Fruit fly (Drosophila melanogaster) whole organism, embryonic: Measurements from ENCODE around the gene fzy.

ENCODE experiments used
- Aef1 ChIP-seq: fragments of 200-800 bp; sonication (Bioruptor generic); IDR thresholded peaks from 3 replicates; pipeline ENCODE4 v1.3.6; 2022; ENCODE audit warnings: missing biosample characterization, missing genetic modification characterization
- Asciz ChIP-seq: fragments of 200-800 bp; sonication (Bioruptor generic); optimal IDR thresholded peaks from 2 replicates; lab custom pipeline; 2017; ENCODE audit warnings: missing biosample characterization, mild to moderate bottlenecking, missing genetic modification characterization, missing genetic modification reagents
- Atf6 ChIP-seq: fragments of 200-800 bp; sonication (Bioruptor generic); IDR thresholded peaks from 2 replicates; pipeline ENCODE4 v1.3.6; 2022; ENCODE audit warnings: missing biosample characterization, missing genetic modification characterization
- BEAF-32 ChIP-seq: fragments of 200-800 bp; sonication (Bioruptor generic); optimal IDR thresholded peaks from 3 replicates; lab custom pipeline; 2017; ENCODE audit warnings: missing biosample characterization, missing genetic modification characterization, mild to moderate bottlenecking, moderate library complexity, missing genetic modification reagents
- C15 ChIP-seq: fragments of 200-800 bp; sonication (Bioruptor generic); IDR thresholded peaks from 3 replicates; pipeline ENCODE4 v1.3.6; 2022; ENCODE audit warnings: missing biosample characterization, missing genetic modification characterization
- CG10366 ChIP-seq: fragments of 200-800 bp; sonication (Bioruptor generic); IDR thresholded peaks from 2 replicates; pipeline ENCODE4 v1.3.6; 2022; ENCODE audit warnings: missing biosample characterization, missing genetic modification characterization
- CG10431 ChIP-seq: fragments of 200-800 bp; sonication (Bioruptor generic); optimal IDR thresholded peaks from 3 replicates; lab custom pipeline; 2018; ENCODE audit warnings: missing biosample characterization, mild to moderate bottlenecking, missing genetic modification characterization
- CG11695 ChIP-seq: fragments of 200-800 bp; sonication (Bioruptor generic); IDR thresholded peaks from 3 replicates; pipeline ENCODE4 v1.3.6; 2022; ENCODE audit warnings: missing biosample characterization, missing genetic modification characterization
- CG14050 ChIP-seq: fragments of 200-800 bp; sonication (Bioruptor generic); IDR thresholded peaks from 3 replicates; pipeline ENCODE4 v1.3.6; 2022; ENCODE audit warnings: missing biosample characterization, missing genetic modification characterization
- CG15011 ChIP-seq: fragments of 200-800 bp; sonication (Bioruptor generic); optimal IDR thresholded peaks from 3 replicates; lab custom pipeline; 2018; ENCODE audit warnings: missing biosample characterization, mild to moderate bottlenecking, missing genetic modification characterization
- CG17361 ChIP-seq: fragments of 200-800 bp; sonication (Bioruptor generic); IDR thresholded peaks from 3 replicates; pipeline ENCODE4 v1.3.6; 2022; ENCODE audit warnings: missing biosample characterization, missing genetic modification characterization
- CG17802 ChIP-seq: fragments of 200-800 bp; sonication (Bioruptor generic); optimal IDR thresholded peaks from 2 replicates; lab custom pipeline; 2018; ENCODE audit warnings: missing biosample characterization, mild to moderate bottlenecking, missing genetic modification characterization, moderate library complexity
- CG2889 ChIP-seq: fragments of 200-800 bp; sonication (Bioruptor generic); IDR thresholded peaks from 3 replicates; pipeline ENCODE4 v1.3.6; 2022; ENCODE audit warnings: missing biosample characterization, missing genetic modification characterization
- CG4707 ChIP-seq: fragments of 200-800 bp; sonication (Bioruptor generic); optimal IDR thresholded peaks from 2 replicates; lab custom pipeline; 2018; ENCODE audit warnings: missing biosample characterization, mild to moderate bottlenecking, missing genetic modification characterization, moderate library complexity
- CG4730 ChIP-seq: fragments of 200-800 bp; sonication (Bioruptor generic); IDR thresholded peaks from 2 replicates; pipeline ENCODE4 v1.3.6; 2022; ENCODE audit warnings: missing biosample characterization, missing genetic modification characterization
- CG5180 ChIP-seq: fragments of 200-800 bp; sonication (Bioruptor generic); optimal IDR thresholded peaks from 3 replicates; lab custom pipeline; 2017; ENCODE audit warnings: missing biosample characterization, missing genetic modification characterization, mild to moderate bottlenecking, moderate library complexity, missing genetic modification reagents
- CG6175 ChIP-seq: fragments of 200-800 bp; sonication (Bioruptor generic); IDR thresholded peaks from 3 replicates; pipeline ENCODE4 v1.3.6; 2022; ENCODE audit warnings: missing biosample characterization, missing genetic modification characterization
- CG6654 ChIP-seq: fragments of 200-800 bp; sonication (Bioruptor generic); optimal IDR thresholded peaks from 2 replicates; lab custom pipeline; 2017; ENCODE audit warnings: missing biosample characterization, mild to moderate bottlenecking, missing genetic modification characterization
- CG6689 ChIP-seq: fragments of 200-800 bp; sonication (Bioruptor generic); IDR thresholded peaks from 2 replicates; pipeline ENCODE4 v1.3.6; 2022; ENCODE audit warnings: missing biosample characterization, missing genetic modification characterization
- CG6791 ChIP-seq: fragments of 200-800 bp; sonication (Bioruptor generic); IDR thresholded peaks from 3 replicates; pipeline ENCODE4 v1.3.6; 2022; ENCODE audit warnings: missing biosample characterization, missing genetic modification characterization; ENCODE audit not compliant: partially characterized antibody
- CG7372 ChIP-seq: fragments of 200-800 bp; sonication (Bioruptor generic); IDR thresholded peaks from 2 replicates; pipeline ENCODE4 v1.3.6; 2022; ENCODE audit warnings: missing biosample characterization, missing genetic modification characterization
- CG8944 ChIP-seq: fragments of 200-800 bp; sonication (Bioruptor generic); optimal IDR thresholded peaks from 3 replicates; lab custom pipeline; 2016; ENCODE audit warnings: missing biosample characterization, missing genetic modification characterization
- Camta ChIP-seq: fragments of 200-800 bp; sonication (Bioruptor generic); optimal IDR thresholded peaks from 2 replicates; lab custom pipeline; 2016; ENCODE audit warnings: missing biosample characterization, missing genetic modification characterization
- Doc2 ChIP-seq: fragments of 200-800 bp; sonication (Bioruptor generic); IDR thresholded peaks from 2 replicates; pipeline ENCODE4 v1.3.6; 2022; ENCODE audit warnings: missing biosample characterization, missing genetic modification characterization
- E2f2 ChIP-seq: fragments of 200-800 bp; sonication (Bioruptor generic); IDR thresholded peaks from 2 replicates; pipeline ENCODE4 v1.3.6; 2022; ENCODE audit warnings: missing biosample characterization, missing genetic modification characterization
- Eip74EF ChIP-seq, 2 experiments: fragments of 200-800 bp in 1 of 2; fragments of >200 bp in 1 of 2; sonication (Bioruptor generic) in 1 of 2; optimal IDR thresholded peaks; 2 replicates each; lab custom pipeline; 2017 to 2019; ENCODE audit warnings: missing biosample characterization in 2 of 2, missing genetic modification characterization in 2 of 2, mild to moderate bottlenecking in 1 of 2, moderate library complexity in 1 of 2
- Elba2 ChIP-seq: fragments of 200-800 bp; sonication (Bioruptor generic); optimal IDR thresholded peaks from 3 replicates; lab custom pipeline; 2016; ENCODE audit warnings: missing biosample characterization, missing genetic modification characterization
- H15 ChIP-seq: fragments of 200-800 bp; sonication (Bioruptor generic); IDR thresholded peaks from 3 replicates; pipeline ENCODE4 v1.3.6; 2022; ENCODE audit warnings: missing biosample characterization, missing genetic modification characterization
- Jarid2 ChIP-seq: fragments of 200-800 bp; sonication (Bioruptor generic); optimal IDR thresholded peaks from 3 replicates; lab custom pipeline; 2017; ENCODE audit warnings: mild to moderate bottlenecking, missing biosample characterization, missing genetic modification reagents, missing genetic modification characterization
- Lhr ChIP-seq: fragments of 200-800 bp; sonication (Bioruptor generic); optimal IDR thresholded peaks from 3 replicates; lab custom pipeline; 2017; ENCODE audit warnings: mild to moderate bottlenecking, missing biosample characterization, missing genetic modification reagents, missing genetic modification characterization
- Lpt ChIP-seq: fragments of >200 bp; optimal IDR thresholded peaks from 2 replicates; lab custom pipeline; 2018; ENCODE audit warnings: missing biosample characterization, missing genetic modification characterization
- MESR4 ChIP-seq: fragments of 200-800 bp; sonication (Bioruptor generic); optimal IDR thresholded peaks from 2 replicates; lab custom pipeline; 2018; ENCODE audit warnings: missing biosample characterization, mild to moderate bottlenecking, missing genetic modification characterization, moderate library complexity
- Nf-YA ChIP-seq: fragments of 200-800 bp; sonication (Bioruptor generic); IDR thresholded peaks from 2 replicates; pipeline ENCODE4 v1.3.6; 2022; ENCODE audit warnings: missing biosample characterization, missing genetic modification characterization
- Sin3A ChIP-seq: fragments of >200 bp; optimal IDR thresholded peaks from 2 replicates; lab custom pipeline; 2018
- Sry-β ChIP-seq: fragments of 200-800 bp; sonication (Bioruptor generic); optimal IDR thresholded peaks from 2 replicates; lab custom pipeline; 2018; ENCODE audit warnings: missing biosample characterization, mild to moderate bottlenecking, missing genetic modification characterization, moderate library complexity
- ac ChIP-seq: fragments of 200-800 bp; sonication (Bioruptor generic); optimal IDR thresholded peaks from 3 replicates; lab custom pipeline; 2017; ENCODE audit warnings: missing biosample characterization, mild to moderate bottlenecking, missing genetic modification characterization
- bab2 ChIP-seq: fragments of 200-800 bp; sonication (Bioruptor generic); optimal IDR thresholded peaks from 2 replicates; lab custom pipeline; 2016; ENCODE audit warnings: missing biosample characterization, missing genetic modification characterization
- btn ChIP-seq: fragments of 200-800 bp; sonication (Bioruptor generic); optimal IDR thresholded peaks from 2 replicates; lab custom pipeline; 2016; ENCODE audit warnings: missing biosample characterization, missing genetic modification characterization
- cg ChIP-seq: fragments of 200-800 bp; sonication (Bioruptor generic); optimal IDR thresholded peaks from 3 replicates; lab custom pipeline; 2019; ENCODE audit warnings: missing biosample characterization, mild to moderate bottlenecking, missing genetic modification characterization, moderate library complexity
- da ChIP-seq: fragments of 200-800 bp; sonication (Bioruptor generic); optimal IDR thresholded peaks from 2 replicates; lab custom pipeline; 2016; ENCODE audit warnings: missing biosample characterization, missing genetic modification characterization
- dm ChIP-seq: fragments of 200-800 bp; sonication (Bioruptor generic); optimal IDR thresholded peaks from 3 replicates; lab custom pipeline; 2016; ENCODE audit warnings: missing biosample characterization, missing genetic modification characterization
- gsb ChIP-seq: fragments of 200-800 bp; sonication (Bioruptor generic); IDR thresholded peaks from 2 replicates; pipeline ENCODE4 v1.3.6; 2022; ENCODE audit warnings: missing biosample characterization, missing genetic modification characterization
- hb ChIP-seq: fragments of 200-800 bp; sonication (Bioruptor generic); IDR thresholded peaks from 3 replicates; pipeline ENCODE4 v1.3.6; 2022; ENCODE audit warnings: missing biosample characterization, missing genetic modification characterization; ENCODE audit not compliant: partially characterized antibody
- jumu ChIP-seq: fragments of 200-800 bp; sonication (Bioruptor generic); optimal IDR thresholded peaks from 3 replicates; lab custom pipeline; 2016; ENCODE audit warnings: missing biosample characterization, missing genetic modification characterization
- lmd ChIP-seq: fragments of 200-800 bp; sonication (Bioruptor generic); IDR thresholded peaks from 2 replicates; pipeline ENCODE4 v1.3.6; 2022; ENCODE audit warnings: missing biosample characterization, missing genetic modification characterization
- otp ChIP-seq: fragments of 200-800 bp; sonication (Bioruptor generic); IDR thresholded peaks from 3 replicates; pipeline ENCODE4, ENCODE4 v1.3.6; 2022; ENCODE audit warnings: missing biosample characterization, missing genetic modification characterization
- pum ChIP-seq: fragments of 200-800 bp; sonication (Bioruptor generic); optimal IDR thresholded peaks from 2 replicates; lab custom pipeline; 2016; ENCODE audit warnings: missing biosample characterization, missing genetic modification characterization
- schlank ChIP-seq: fragments of 200-800 bp; sonication (Bioruptor generic); optimal IDR thresholded peaks from 2 replicates; lab custom pipeline; 2018; ENCODE audit warnings: missing biosample characterization, mild to moderate bottlenecking, missing genetic modification characterization
- sob ChIP-seq: fragments of 200-800 bp; sonication (Bioruptor generic); IDR thresholded peaks from 2 replicates; pipeline ENCODE4 v1.3.6; 2022; ENCODE audit warnings: missing biosample characterization, missing genetic modification characterization
- tll ChIP-seq, 2 experiments: fragments of 200-800 bp in 1 of 2; fragments of >200 bp in 1 of 2; sonication (Bioruptor generic) in 1 of 2; optimal IDR thresholded peaks; 2 replicates each; lab custom pipeline; 2017 to 2019; ENCODE audit warnings: missing biosample characterization in 2 of 2, missing genetic modification characterization in 2 of 2, mild to moderate bottlenecking in 1 of 2, moderate library complexity in 1 of 2

fzy gene

dm6 chr2L:16287602-16288392 lies 23.0 kb upstream of the fzy start, which contains the start of the genes crp and pkaap (continued):
- TF ChIP-seq CG6175 (GFP tag; lab: Robert Waterston, UW) = no peak
- peak; percentile 14 for TF ChIP-seq CG5180 (GFP tag; lab: Kevin White, UChicago)
- peak; percentile 68 for TF ChIP-seq CG10431 (GFP tag; lab: Kevin White, UChicago)
- TF ChIP-seq Nf-YA (GFP tag; lab: Robert Waterston, UW) = no peak
- TF ChIP-seq schlank = peak; percentile 61
- no peak for TF ChIP-seq gsb (GFP tag; lab: Robert Waterston, UW)
- peak; percentile 84 for TF ChIP-seq Camta (GFP tag; lab: Kevin White, UChicago)
- no peak for TF ChIP-seq CG4730 (GFP tag; lab: Robert Waterston, UW)
- peak; percentile 97 for TF ChIP-seq BEAF-32 (GFP tag; lab: Kevin White, UChicago)
- TF ChIP-seq CG4707 (GFP tag; lab: Kevin White, UChicago) = peak; percentile 23
- no peak for TF ChIP-seq tll (GFP tag; optimal IDR thresholded peaks at IDR 0.05; lab: Kevin White, UChicago)
- TF ChIP-seq da = peak; percentile 65
- no peak for TF ChIP-seq Lpt (GFP tag; lab: Kevin White, UChicago)
- no peak for TF ChIP-seq Atf6 (GFP tag; lab: Robert Waterston, UW)
- TF ChIP-seq CG6654 (GFP tag; lab: Kevin White, UChicago) = peak; percentile 43
- peak; percentile 87 for TF ChIP-seq jumu (GFP tag; lab: Kevin White, UChicago)
- peak; percentile 66 for TF ChIP-seq Asciz (GFP tag; lab: Kevin White, UChicago)
- TF ChIP-seq MESR4 (GFP tag; lab: Kevin White, UChicago) = peak; percentile 3
- TF ChIP-seq CG14050 (GFP tag; lab: Robert Waterston, UW) = no peak
- TF ChIP-seq dm (GFP tag; lab: Kevin White, UChicago) = peak; percentile 89
- no peak for TF ChIP-seq cg (GFP tag; lab: Kevin White, UChicago)
- no peak for TF ChIP-seq otp (GFP tag; lab: Robert Waterston, UW)
- TF ChIP-seq CG6791 = no peak
- peak; percentile 72 for TF ChIP-seq Sin3A (lab: Kevin White, UChicago)
- TF ChIP-seq Jarid2 = peak; percentile 94
- TF ChIP-seq CG7372 (GFP tag; lab: Robert Waterston, UW) = no peak
- TF ChIP-seq Lhr (GFP tag; lab: Kevin White, UChicago) = peak; percentile 91
- no peak for TF ChIP-seq sob (GFP tag; lab: Robert Waterston, UW)
- peak in 1 of 2 experiments; percentile 59 for TF ChIP-seq Eip74EF (GFP tag; optimal IDR thresholded peaks at IDR 0.05; lab: Kevin White, UChicago)
- no peak for TF ChIP-seq CG17361 (GFP tag; lab: Robert Waterston, UW)
- peak; percentile 48 for TF ChIP-seq CG17802 (tag; lab: Kevin White, UChicago)
- no peak for TF ChIP-seq CG11695
- no peak for TF ChIP-seq hb (GFP tag; lab: Robert Waterston, UW)
- TF ChIP-seq C15 = no peak
- TF ChIP-seq bab2 (GFP tag; lab: Kevin White, UChicago) = peak; percentile 90
- TF ChIP-seq Sry-β (GFP tag; lab: Kevin White, UChicago) = peak; percentile 27
- peak; percentile 45 for TF ChIP-seq Elba2
- TF ChIP-seq Doc2 (GFP tag; lab: Robert Waterston, UW) = no peak
- no peak for TF ChIP-seq CG6689 (GFP tag; lab: Robert Waterston, UW)
- TF ChIP-seq btn (GFP tag; lab: Kevin White, UChicago) = peak; percentile 77
- TF ChIP-seq pum (GFP tag; lab: Kevin White, UChicago) = peak; percentile 87
- TF ChIP-seq ac = peak; percentile 3
- TF ChIP-seq CG15011 (GFP tag; lab: Kevin White, UChicago) = no peak
- TF ChIP-seq CG10366 = no peak
- TF ChIP-seq CG8944 (GFP tag; lab: Kevin White, UChicago) = peak; percentile 93
- no peak for TF ChIP-seq lmd (GFP tag; lab: Robert Waterston, UW)
- TF ChIP-seq CG2889 = no peak
- no peak for TF ChIP-seq E2f2
- TF ChIP-seq H15 (GFP tag; lab: Robert Waterston, UW) = no peak
- no peak for TF ChIP-seq Aef1 (GFP tag; lab: Robert Waterston, UW)
